Fruit fly (Drosophila melanogaster): ENCODE results near the gene CG18814.

The CG18814 gene

DNA sequence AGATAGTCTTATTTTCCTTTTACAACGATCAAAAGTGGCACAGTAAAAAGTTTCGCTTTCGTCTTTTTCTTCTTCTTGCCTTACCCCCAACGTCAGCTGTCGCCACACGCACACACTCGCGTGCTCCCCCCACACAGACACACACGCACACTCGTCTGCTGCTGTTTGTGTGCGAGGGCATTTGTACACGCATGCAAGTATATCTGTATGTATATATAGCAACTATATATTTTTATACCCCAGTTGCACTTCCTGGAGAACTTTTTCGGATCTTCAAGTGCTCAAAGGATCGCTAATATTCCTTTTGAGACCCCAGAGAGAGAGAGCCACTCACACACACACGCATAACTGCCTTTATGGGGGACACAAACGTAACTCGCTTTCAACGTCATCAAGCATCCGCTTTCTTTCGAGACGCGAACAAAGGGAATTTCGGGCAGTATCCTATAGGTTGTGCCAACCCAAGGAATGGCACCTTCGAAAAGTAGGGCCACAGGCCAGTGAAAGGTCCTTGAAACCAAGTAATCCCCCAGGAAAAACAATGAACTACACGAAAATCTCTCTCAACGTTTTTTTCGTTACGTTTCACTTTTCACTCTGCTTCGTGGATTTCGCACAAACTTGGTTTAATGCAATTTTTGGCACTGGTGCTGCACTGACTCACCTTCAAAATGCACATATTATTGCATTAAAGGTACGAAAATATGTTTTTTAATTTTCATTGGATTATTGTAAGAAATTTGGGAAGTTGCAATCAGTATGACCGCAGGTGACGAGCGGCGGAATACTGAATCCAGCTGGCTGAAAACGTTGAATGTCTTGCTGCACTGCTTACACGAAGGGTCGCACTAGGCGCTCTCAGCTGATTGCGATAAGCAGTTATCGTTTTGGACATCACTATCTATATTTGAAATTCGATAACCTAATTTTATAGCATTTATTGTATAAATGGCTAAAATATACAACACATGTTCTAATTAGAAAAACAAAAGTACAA lies 8.4 kb downstream of the CG18814 start, which contains the start of gene roq (continued):
- TF ChIP-seq Atf6 (GFP tag; IDR thresholded peaks at IDR 0.05) (peak; percentile 22; the same call in 1 of the 2 replicates), CG17829 (tag; optimal IDR thresholded peaks at IDR 0.05) (peak; percentile 51), fru (optimal IDR thresholded peaks at IDR 0.05) (no peak), Sry-δ (GFP tag; optimal IDR thresholded peaks at IDR 0.05) (peak; percentile 74), tna (GFP tag; IDR thresholded peaks at IDR 0.05; ENCODE audit: partially characterized antibody) (peak; percentile 46), CG9876 (GFP tag; optimal IDR thresholded peaks at IDR 0.05) (no peak), Sox100B (GFP tag; optimal IDR thresholded peaks at IDR 0.05) (no peak), CG2712 (tag; optimal IDR thresholded peaks at IDR 0.05) (peak; percentile 41), HLH4C (GFP tag; IDR thresholded peaks at IDR 0.05; ENCODE audit: partially characterized antibody) (peak; percentile 71), vvl (GFP tag; IDR thresholded peaks at IDR 0.05) (peak; percentile 45), hb (GFP tag; IDR thresholded peaks at IDR 0.05; ENCODE audit: partially characterized antibody) (peak; percentile 49; the same call in 1 of the 3 replicates), CG12769 (tag; optimal IDR thresholded peaks at IDR 0.05) (peak; percentile 38), CG33213 (GFP tag; optimal IDR thresholded peaks at IDR 0.05) (peak; percentile 44), CG17385 (GFP tag; optimal IDR thresholded peaks at IDR 0.05) (peak; percentile 93), Abd-B (GFP tag; optimal IDR thresholded peaks at IDR 0.05) (peak; percentile 23), grau (tag; optimal IDR thresholded peaks at IDR 0.05) (peak; percentile 36), HmgD (GFP tag; optimal IDR thresholded peaks at IDR 0.05) (peak; percentile 59), HLHmδ (GFP tag; optimal IDR thresholded peaks at IDR 0.05) (peak; percentile 6), Dll (GFP tag; IDR thresholded peaks at IDR 0.05; ENCODE audit: partially characterized antibody) (no peak), CG3995 (GFP tag; optimal IDR thresholded peaks at IDR 0.05) (no peak), CG33557 (GFP tag; optimal IDR thresholded peaks at IDR 0.05) (peak; percentile 26), CG6791 (GFP tag; IDR thresholded peaks at IDR 0.05; ENCODE audit: partially characterized antibody) (peak; percentile 64; the same call in 2 of the 3 replicates), unc-4 (GFP tag; IDR thresholded peaks at IDR 0.05; ENCODE audit: partially characterized antibody) (0 out of 2 replicates have a peak, but pooled peaks have one; percentile 32), MTF-1 (GFP tag; optimal IDR thresholded peaks at IDR 0.05; ENCODE audit: borderline replicate concordance) (no peak), CG8765 (GFP tag; IDR thresholded peaks at IDR 0.05) (no peak), lola (GFP tag; optimal IDR thresholded peaks at IDR 0.05) (peak in 1 of 3 experiments; percentile 88), CG34224 (GFP tag; IDR thresholded peaks at IDR 0.05; ENCODE audit: partially characterized antibody) (peak; percentile 58; the same call in 2 of the 3 replicates), CG9215 (GFP tag; IDR thresholded peaks at IDR 0.05) (no peak), Dref (GFP tag; IDR thresholded peaks at IDR 0.05) (peak; percentile 91), CG31441 (GFP tag; IDR thresholded peaks at IDR 0.05) (no peak), HmgZ (tag; optimal IDR thresholded peaks at IDR 0.05) (peak; percentile 58), twi (tag; optimal IDR thresholded peaks at IDR 0.05) (peak; percentile 4), CG12299 (tag; optimal IDR thresholded peaks at IDR 0.05) (peak; percentile 1), nmo (GFP tag; optimal IDR thresholded peaks at IDR 0.05) (peak; percentile 57), Stat92E (GFP tag; optimal IDR thresholded peaks at IDR 0.05) (peak in 2 of 3 experiments; percentile 28 to 82), BEAF-32 (GFP tag; optimal IDR thresholded peaks at IDR 0.05) (peak; percentile 55), mld (GFP tag; IDR thresholded peaks at IDR 0.05; ENCODE audit: partially characterized antibody) (peak; percentile 50; the same call in 1 of the 3 replicates), Aef1 (GFP tag; IDR thresholded peaks at IDR 0.05) (no peak), hbn (GFP tag; IDR thresholded peaks at IDR 0.05; ENCODE audit: partially characterized antibody) (peak; percentile 44; the same call in 1 of the 2 replicates), CG1603 (tag; optimal IDR thresholded peaks at IDR 0.05) (peak; percentile 85), kay (GFP tag; optimal IDR thresholded peaks at IDR 0.05) (no peak), CG12659 (GFP tag; optimal IDR thresholded peaks at IDR 0.05) (peak; percentile 61), Doc3 (GFP tag; IDR thresholded peaks at IDR 0.05; ENCODE audit: partially characterized antibody) (no peak), CG17361 (GFP tag; IDR thresholded peaks at IDR 0.05) (no peak), CG4617 (GFP tag; optimal IDR thresholded peaks at IDR 0.05; ENCODE audit: borderline replicate concordance) (peak; percentile 81)

All from whole organism, embryonic.